Fruit fly (Drosophila melanogaster) whole organism, embryonic: ENCODE measurements around the gene BthD.

Experiments used
- Blimp-1 ChIP-seq: fragments of 200-800 bp; sonication (Bioruptor generic); optimal IDR thresholded peaks from 3 replicates; lab custom pipeline; 2018; ENCODE audit warnings: missing biosample characterization, missing genetic modification characterization, mild to moderate bottlenecking, moderate library complexity, missing genetic modification reagents
- BtbVII ChIP-seq: fragments of 200-800 bp; sonication (Bioruptor generic); optimal IDR thresholded peaks from 3 replicates; lab custom pipeline; 2017; ENCODE audit warnings: missing biosample characterization, mild to moderate bottlenecking, missing genetic modification characterization
- CG10431 ChIP-seq: fragments of 200-800 bp; sonication (Bioruptor generic); optimal IDR thresholded peaks from 3 replicates; lab custom pipeline; 2018; ENCODE audit warnings: missing biosample characterization, mild to moderate bottlenecking, missing genetic modification characterization
- CG10654 ChIP-seq: fragments of 200-800 bp; sonication (Bioruptor generic); optimal IDR thresholded peaks from 2 replicates; lab custom pipeline; 2016; ENCODE audit warnings: missing biosample characterization, missing genetic modification characterization
- CG11247 ChIP-seq: fragments of 200-800 bp; sonication (Bioruptor generic); IDR thresholded peaks from 2 replicates; pipeline ENCODE4 v1.3.6; 2022; ENCODE audit warnings: missing biosample characterization, missing genetic modification characterization
- CG11560 ChIP-seq: fragments of 200-800 bp; sonication (Bioruptor generic); IDR thresholded peaks from 3 replicates; pipeline ENCODE4 v1.3.6; 2022; ENCODE audit warnings: missing biosample characterization, missing genetic modification characterization
- CG12219 ChIP-seq: fragments of 200-800 bp; sonication (Bioruptor generic); optimal IDR thresholded peaks from 3 replicates; lab custom pipeline; 2018; ENCODE audit warnings: missing biosample characterization, mild to moderate bottlenecking, missing genetic modification characterization
- CG15011 ChIP-seq: fragments of 200-800 bp; sonication (Bioruptor generic); optimal IDR thresholded peaks from 3 replicates; lab custom pipeline; 2018; ENCODE audit warnings: missing biosample characterization, mild to moderate bottlenecking, missing genetic modification characterization
- CG1603 ChIP-seq: fragments of 200-800 bp; sonication (Bioruptor generic); optimal IDR thresholded peaks from 2 replicates; lab custom pipeline; 2019; ENCODE audit warnings: missing biosample characterization, mild to moderate bottlenecking, missing genetic modification characterization, moderate library complexity
- CG17361 ChIP-seq: fragments of 200-800 bp; sonication (Bioruptor generic); IDR thresholded peaks from 3 replicates; pipeline ENCODE4 v1.3.6; 2022; ENCODE audit warnings: missing biosample characterization, missing genetic modification characterization
- CG2116 ChIP-seq: fragments of 200-800 bp; sonication (Bioruptor generic); optimal IDR thresholded peaks from 3 replicates; lab custom pipeline; 2018; ENCODE audit warnings: missing biosample characterization, mild to moderate bottlenecking, missing genetic modification characterization
- CG2129 ChIP-seq: fragments of 200-800 bp; sonication (Bioruptor generic); IDR thresholded peaks from 2 replicates; pipeline ENCODE4 v1.3.6; 2022; ENCODE audit warnings: missing biosample characterization, missing genetic modification characterization; ENCODE audit not compliant: partially characterized antibody
- CG2678 ChIP-seq: fragments of 200-800 bp; sonication (Bioruptor generic); optimal IDR thresholded peaks from 3 replicates; lab custom pipeline; 2019; ENCODE audit warnings: missing biosample characterization, mild to moderate bottlenecking, missing genetic modification characterization, moderate library complexity
- CG2712 ChIP-seq: fragments of 200-800 bp; optimal IDR thresholded peaks from 3 replicates; lab custom pipeline; 2019; ENCODE audit warnings: missing biosample characterization, mild to moderate bottlenecking, missing genetic modification characterization, moderate library complexity
- CG34376 ChIP-seq: fragments of 200-800 bp; sonication (Bioruptor generic); optimal IDR thresholded peaks from 2 replicates; lab custom pipeline; 2018; ENCODE audit warnings: missing biosample characterization, mild to moderate bottlenecking, missing genetic modification characterization
- CG4854 ChIP-seq: fragments of 200-800 bp; sonication (Bioruptor generic); optimal IDR thresholded peaks from 2 replicates; lab custom pipeline; 2016; ENCODE audit warnings: missing biosample characterization, missing genetic modification characterization, inconsistent platforms
- CG6854 ChIP-seq: fragments of 200-800 bp; sonication (Bioruptor generic); optimal IDR thresholded peaks from 3 replicates; lab custom pipeline; 2017; ENCODE audit warnings: missing biosample characterization, mild to moderate bottlenecking, missing genetic modification characterization
- CG7357 ChIP-seq: fragments of 200-800 bp; sonication (Bioruptor generic); IDR thresholded peaks from 3 replicates; pipeline ENCODE4 v1.3.6; 2022; ENCODE audit warnings: missing biosample characterization, missing genetic modification characterization
- CG7928 ChIP-seq: fragments of 200-800 bp; sonication (Bioruptor generic); optimal IDR thresholded peaks from 2 replicates; lab custom pipeline; 2017; ENCODE audit warnings: missing biosample characterization, mild to moderate bottlenecking, missing genetic modification characterization
- ERR ChIP-seq: fragments of 200-800 bp; sonication (Bioruptor generic); optimal IDR thresholded peaks from 2 replicates; lab custom pipeline; 2016; ENCODE audit warnings: missing biosample characterization, missing genetic modification characterization
- Elba2 ChIP-seq: fragments of 200-800 bp; sonication (Bioruptor generic); optimal IDR thresholded peaks from 3 replicates; lab custom pipeline; 2016; ENCODE audit warnings: missing biosample characterization, missing genetic modification characterization
- Hr78 ChIP-seq, 2 experiments: fragments of 200-800 bp in 1 of 2; fragments of >200 bp in 1 of 2; sonication (Bioruptor generic) in 1 of 2; optimal IDR thresholded peaks; 2 replicates each; lab custom pipeline; 2017 to 2019; ENCODE audit warnings: missing biosample characterization in 2 of 2, missing genetic modification characterization in 2 of 2, mild to moderate bottlenecking in 1 of 2, moderate library complexity in 1 of 2
- Max ChIP-seq: fragments of 200-800 bp; sonication (Bioruptor generic); optimal IDR thresholded peaks from 2 replicates; lab custom pipeline; 2016; ENCODE audit warnings: missing biosample characterization, mild to moderate bottlenecking, missing genetic modification characterization
- Med ChIP-seq: fragments of 200-800 bp; sonication (Bioruptor generic); peaks from one replicate; lab custom pipeline; 2016; ENCODE audit warnings: missing biosample characterization, missing genetic modification characterization, mild to moderate bottlenecking, inconsistent platforms, moderate library complexity
- Mes4 ChIP-seq: fragments of 200-800 bp; sonication (Bioruptor generic); optimal IDR thresholded peaks from 2 replicates; lab custom pipeline; 2016; ENCODE audit warnings: missing biosample characterization, missing genetic modification characterization
- Oli ChIP-seq: fragments of 200-800 bp; sonication (Bioruptor generic); optimal IDR thresholded peaks from 2 replicates; lab custom pipeline; 2018; ENCODE audit warnings: missing biosample characterization, mild to moderate bottlenecking, missing genetic modification characterization, moderate library complexity
- bowl ChIP-seq: fragments of 200-800 bp; sonication (Bioruptor generic); IDR thresholded peaks from 2 replicates; pipeline ENCODE4 v1.3.6; 2022; ENCODE audit warnings: missing biosample characterization, missing genetic modification characterization
- bsh ChIP-seq, 2 experiments: fragments of 200-800 bp; sonication (Bioruptor generic); optimal IDR thresholded peaks; 2 replicates each; lab custom pipeline; 2017 to 2018; ENCODE audit warnings: mild to moderate bottlenecking in 2 of 2, missing biosample characterization in 2 of 2, missing genetic modification characterization in 2 of 2, moderate library complexity in 1 of 2
- chm ChIP-seq: fragments of 200-800 bp; sonication (Bioruptor generic); IDR thresholded peaks from 2 replicates; pipeline ENCODE4 v1.3.6; 2022; ENCODE audit warnings: missing biosample characterization, missing genetic modification characterization
- ems ChIP-seq: fragments of 200-800 bp; sonication (Bioruptor generic); optimal IDR thresholded peaks from 3 replicates; lab custom pipeline; 2016; ENCODE audit warnings: missing biosample characterization, missing genetic modification characterization
- en ChIP-seq: fragments of 200-800 bp; sonication (Bioruptor generic); optimal IDR thresholded peaks from 2 replicates; lab custom pipeline; 2016; ENCODE audit warnings: missing biosample characterization, missing genetic modification characterization
- eve ChIP-seq, 2 experiments: fragments of >200 bp; optimal IDR thresholded peaks; 2 replicates each; lab custom pipeline; 2017; ENCODE audit warnings: missing biosample characterization in 2 of 2, missing genetic modification characterization in 2 of 2
- exex ChIP-seq: fragments of 200-800 bp; sonication (Bioruptor generic); optimal IDR thresholded peaks from 4 replicates; lab custom pipeline; 2018; ENCODE audit warnings: missing biosample characterization, mild to moderate bottlenecking, missing genetic modification characterization, moderate library complexity
- h ChIP-seq: fragments of >200 bp; optimal IDR thresholded peaks from 2 replicates; lab custom pipeline; 2017
- nerfin-1 ChIP-seq: fragments of 200-800 bp; sonication (Bioruptor generic); optimal IDR thresholded peaks from 3 replicates; lab custom pipeline; 2019; ENCODE audit warnings: missing biosample characterization, mild to moderate bottlenecking, missing genetic modification characterization, moderate library complexity
- oc ChIP-seq: fragments of 200-800 bp; sonication (Bioruptor generic); optimal IDR thresholded peaks from 2 replicates; lab custom pipeline; 2018; ENCODE audit warnings: missing biosample characterization, mild to moderate bottlenecking, missing genetic modification characterization, moderate library complexity
- otp ChIP-seq: fragments of 200-800 bp; sonication (Bioruptor generic); IDR thresholded peaks from 3 replicates; pipeline ENCODE4, ENCODE4 v1.3.6; 2022; ENCODE audit warnings: missing biosample characterization, missing genetic modification characterization
- pita ChIP-seq: fragments of 200-800 bp; sonication (Bioruptor generic); optimal IDR thresholded peaks from 2 replicates; lab custom pipeline; 2017; ENCODE audit warnings: missing biosample characterization, mild to moderate bottlenecking, missing genetic modification characterization
- sr ChIP-seq: fragments of 200-800 bp; sonication (Bioruptor generic); IDR thresholded peaks from 3 replicates; pipeline ENCODE4 v1.3.6; 2022; ENCODE audit warnings: missing biosample characterization, missing genetic modification characterization
- ssp ChIP-seq: fragments of 200-800 bp; sonication (Bioruptor generic); IDR thresholded peaks from 2 replicates; pipeline ENCODE4 v1.3.6; 2022; ENCODE audit warnings: missing biosample characterization, missing genetic modification characterization
- tap ChIP-seq: fragments of 200-800 bp; optimal IDR thresholded peaks from 3 replicates; lab custom pipeline; 2019; ENCODE audit warnings: missing biosample characterization, mild to moderate bottlenecking, missing genetic modification characterization, moderate library complexity
- vvl ChIP-seq: fragments of 200-800 bp; sonication (Bioruptor generic); IDR thresholded peaks from 2 replicates; pipeline ENCODE4 v1.3.6; 2022; ENCODE audit warnings: missing biosample characterization, missing genetic modification characterization
- wdn ChIP-seq: fragments of 200-800 bp; sonication (Bioruptor generic); IDR thresholded peaks from 2 replicates; pipeline ENCODE4 v1.3.6; 2022; ENCODE audit warnings: missing biosample characterization, missing genetic modification characterization
- zf30C ChIP-seq: fragments of 200-800 bp; sonication (Bioruptor generic); optimal IDR thresholded peaks from 3 replicates; lab custom pipeline; 2018; ENCODE audit warnings: missing biosample characterization, mild to moderate bottlenecking, missing genetic modification characterization

BthD gene

dm6 chrX:13611884-13612283 is at the start of gene BthD, which contains the start of gene Ndc80 (continued):
- TF ChIP-seq CG1603 (tag; lab: Kevin White, UChicago): peak; percentile 67

- no peak for TF ChIP-seq Oli (tag; lab: Kevin White, UChicago)
- no peak for TF ChIP-seq sr (GFP tag; lab: Robert Waterston, UW)
- TF ChIP-seq CG34376 (GFP tag; lab: Kevin White, UChicago): peak; percentile 12
- TF ChIP-seq CG7357 (GFP tag; lab: Robert Waterston, UW): no peak
- no peak for TF ChIP-seq nerfin-1
- peak; percentile 88 for TF ChIP-seq exex (tag; lab: Kevin White, UChicago)
- TF ChIP-seq en (GFP tag; lab: Kevin White, UChicago): no peak
- no peak for TF ChIP-seq ERR (GFP tag; lab: Kevin White, UChicago)
- TF ChIP-seq Hr78 (GFP tag; optimal IDR thresholded peaks at IDR 0.05; lab: Kevin White, UChicago): peak in 1 of 2 experiments; percentile 45
- peak in 1 of 2 experiments; percentile 63 for TF ChIP-seq eve (GFP tag; optimal IDR thresholded peaks at IDR 0.05; lab: Kevin White, UChicago)
- no peak for TF ChIP-seq Med
Measured at dm6 chrX:13563042-13563441, 48.9 kb upstream of the BthD start.

- TF ChIP-seq CG4854 (GFP tag; lab: Kevin White, UChicago) (peak; percentile 22), vvl (peak; percentile 78), zf30C (GFP tag; lab: Kevin White, UChicago) (no peak), CG2116 (peak; percentile 34), CG10431 (peak; percentile 21), CG2129 (no peak), CG15011 (GFP tag; lab: Kevin White, UChicago) (no peak), ssp (GFP tag; lab: Robert Waterston, UW) (peak; percentile 42), CG11560 (tag; lab: Robert Waterston, UW) (peak; percentile 57; the same call in 2 of the 3 replicates), CG2678 (tag; lab: Kevin White, UChicago) (peak; percentile 8), otp (GFP tag; lab: Robert Waterston, UW) (0 out of 3 replicates have a peak, but pooled peaks have one; percentile 57), oc (no peak), h (lab: Kevin White, UChicago) (no peak), bowl (GFP tag; lab: Robert Waterston, UW) (no peak), Mes4 (GFP tag; lab: Kevin White, UChicago) (peak; percentile 60), chm (GFP tag; lab: Robert Waterston, UW) (peak; percentile 56; the same call in 1 of the 2 replicates), pita (GFP tag; lab: Kevin White, UChicago) (peak; percentile 88), CG6854 (GFP tag; lab: Kevin White, UChicago) (no peak), Elba2 (no peak), wdn (GFP tag; lab: Robert Waterston, UW) (no peak), CG10654 (GFP tag; lab: Kevin White, UChicago) (peak; percentile 23), CG17361 (GFP tag; lab: Robert Waterston, UW) (peak; percentile 39; the same call in 2 of the 3 replicates), ems (GFP tag; lab: Kevin White, UChicago) (peak; percentile 4), Blimp-1 (GFP tag; lab: Kevin White, UChicago) (peak; percentile 34), CG2712 (tag; lab: Kevin White, UChicago) (peak; percentile 43), en (GFP tag; lab: Kevin White, UChicago) (peak; percentile 39), CG12219 (no peak), tap (no peak), CG7928 (GFP tag; lab: Kevin White, UChicago) (peak; percentile 35), CG11247 (GFP tag; lab: Robert Waterston, UW) (peak; percentile 84), Max (GFP tag; lab: Kevin White, UChicago) (peak; percentile 15), bsh (GFP tag; optimal IDR thresholded peaks at IDR 0.05; lab: Kevin White, UChicago) (peak; percentile 22 to 55), BtbVII (GFP tag; lab: Kevin White, UChicago) (no peak)
Measured at dm6 chrX:13563483-13564443, 48.2 kb upstream of the BthD start, which contains the start of the genes CG46311 and Tpst. Gene CG46311 (plus strand): TSS chrX:13563823. Gene Tpst (plus strand): TSS chrX:13563823.
